Worm (Caenorhabditis elegans) whole organism, L4/young adult: ENCODE measurements around the gene cyp-33C6.

Experiments
- W03F9.2 ChIP-seq: fragments of 150-350 bp; optimal IDR thresholded peaks from 2 replicates; lab custom pipeline; 2014; ENCODE audit warnings: missing biosample characterization, missing genetic modification characterization
- dao-5 ChIP-seq: sonication (generic microtip); optimal IDR thresholded peaks from 2 replicates; lab custom pipeline; 2016; ENCODE audit warnings: missing genotype, missing genetic modification characterization, moderate library complexity, missing compliant biosample characterization
- him-1 ChIP-seq: sonication (generic microtip); optimal IDR thresholded peaks from 2 replicates; lab custom pipeline; 2016; ENCODE audit warnings: missing genotype, missing genetic modification reagents, missing genetic modification characterization, missing compliant biosample characterization

- TF ChIP-seq dao-5 (tag; lab: Kevin White, UChicago), result no peak
- TF ChIP-seq him-1, result no peak
- no peak for TF ChIP-seq W03F9.2
Observed at ce11 chrV:2221764-2222163, 27.4 kb downstream of the cyp-33C6 start, which contains the start of gene nhr-128.
